Fruit fly (Drosophila melanogaster) whole organism, embryonic: ENCODE data around the gene Smox.

Experiments used
- Abd-B ChIP-seq: fragments of 200-800 bp; sonication (Bioruptor generic); optimal IDR thresholded peaks from 2 replicates; lab custom pipeline; 2018; ENCODE audit warnings: missing biosample characterization, mild to moderate bottlenecking, missing genetic modification characterization, moderate library complexity
- BEAF-32 ChIP-seq: fragments of 200-800 bp; sonication (Bioruptor generic); optimal IDR thresholded peaks from 3 replicates; lab custom pipeline; 2017; ENCODE audit warnings: missing biosample characterization, missing genetic modification characterization, mild to moderate bottlenecking, moderate library complexity, missing genetic modification reagents
- BtbVII ChIP-seq: fragments of 200-800 bp; sonication (Bioruptor generic); optimal IDR thresholded peaks from 3 replicates; lab custom pipeline; 2017; ENCODE audit warnings: missing biosample characterization, mild to moderate bottlenecking, missing genetic modification characterization
- CG10147 ChIP-seq: fragments of 200-800 bp; sonication (Bioruptor generic); optimal IDR thresholded peaks from 2 replicates; lab custom pipeline; 2019; ENCODE audit warnings: missing biosample characterization, mild to moderate bottlenecking, missing genetic modification characterization, moderate library complexity
- CG10267 ChIP-seq: fragments of 200-800 bp; sonication (Bioruptor generic); optimal IDR thresholded peaks from 2 replicates; lab custom pipeline; 2018; ENCODE audit warnings: missing biosample characterization, mild to moderate bottlenecking, missing genetic modification characterization, moderate library complexity
- CG10274 ChIP-seq: fragments of 200-800 bp; sonication (Bioruptor generic); optimal IDR thresholded peaks from 3 replicates; lab custom pipeline; 2017; ENCODE audit warnings: missing biosample characterization, mild to moderate bottlenecking, missing genetic modification characterization
- CG1233 ChIP-seq: fragments of 200-800 bp; sonication (Bioruptor generic); optimal IDR thresholded peaks from 4 replicates; lab custom pipeline; 2018; ENCODE audit warnings: missing biosample characterization, mild to moderate bottlenecking, missing genetic modification characterization
- CG15514 ChIP-seq: fragments of 200-800 bp; sonication (Bioruptor generic); optimal IDR thresholded peaks from 3 replicates; lab custom pipeline; 2017; ENCODE audit warnings: missing biosample characterization, missing genetic modification characterization, mild to moderate bottlenecking, moderate library complexity, missing genetic modification reagents
- CG17568 ChIP-seq: fragments of 200-800 bp; sonication (Bioruptor generic); optimal IDR thresholded peaks from 2 replicates; lab custom pipeline; 2018; ENCODE audit warnings: missing biosample characterization, mild to moderate bottlenecking, missing genetic modification characterization, moderate library complexity
- CG17829 ChIP-seq: fragments of 200-800 bp; optimal IDR thresholded peaks from 2 replicates; lab custom pipeline; 2019; ENCODE audit warnings: missing biosample characterization, mild to moderate bottlenecking, missing genetic modification characterization, moderate library complexity
- CG33213 ChIP-seq: fragments of 200-800 bp; sonication (Bioruptor generic); optimal IDR thresholded peaks from 3 replicates; lab custom pipeline; 2016; ENCODE audit warnings: missing biosample characterization, missing genetic modification characterization
- CG3847 ChIP-seq: fragments of 200-800 bp; sonication (Bioruptor generic); IDR thresholded peaks from 2 replicates; pipeline ENCODE4 v1.3.6; 2022; ENCODE audit warnings: missing biosample characterization, missing genetic modification characterization
- CG5180 ChIP-seq: fragments of 200-800 bp; sonication (Bioruptor generic); optimal IDR thresholded peaks from 3 replicates; lab custom pipeline; 2017; ENCODE audit warnings: missing biosample characterization, missing genetic modification characterization, mild to moderate bottlenecking, moderate library complexity, missing genetic modification reagents
- CG7271 ChIP-seq: fragments of 200-800 bp; sonication (Bioruptor generic); optimal IDR thresholded peaks from 2 replicates; lab custom pipeline; 2018; ENCODE audit warnings: missing biosample characterization, mild to moderate bottlenecking, missing genetic modification characterization, moderate library complexity
- CG7928 ChIP-seq: fragments of 200-800 bp; sonication (Bioruptor generic); optimal IDR thresholded peaks from 2 replicates; lab custom pipeline; 2017; ENCODE audit warnings: missing biosample characterization, mild to moderate bottlenecking, missing genetic modification characterization
- Dref ChIP-seq: fragments of 200-800 bp; sonication (Bioruptor generic); IDR thresholded peaks from 2 replicates; pipeline ENCODE4 v1.3.6; 2022; ENCODE audit warnings: missing biosample characterization, missing genetic modification characterization
- HHEX ChIP-seq: fragments of 200-800 bp; sonication (Bioruptor generic); optimal IDR thresholded peaks from 3 replicates; lab custom pipeline; 2017; ENCODE audit warnings: missing biosample characterization, mild to moderate bottlenecking, missing genetic modification characterization, missing genetic modification reagents
- Lhr ChIP-seq: fragments of 200-800 bp; sonication (Bioruptor generic); optimal IDR thresholded peaks from 3 replicates; lab custom pipeline; 2017; ENCODE audit warnings: mild to moderate bottlenecking, missing biosample characterization, missing genetic modification reagents, missing genetic modification characterization
- Mes4 ChIP-seq: fragments of 200-800 bp; sonication (Bioruptor generic); optimal IDR thresholded peaks from 2 replicates; lab custom pipeline; 2016; ENCODE audit warnings: missing biosample characterization, missing genetic modification characterization
- Myb ChIP-seq: fragments of 200-800 bp; sonication (Bioruptor generic); optimal IDR thresholded peaks from 2 replicates; lab custom pipeline; 2016; ENCODE audit warnings: missing biosample characterization, missing genetic modification characterization
- Nf-YC ChIP-seq: fragments of 200-800 bp; optimal IDR thresholded peaks from 3 replicates; lab custom pipeline; 2019; ENCODE audit warnings: missing biosample characterization, mild to moderate bottlenecking, missing genetic modification characterization, moderate library complexity
- Opbp ChIP-seq: fragments of 200-800 bp; sonication (Bioruptor generic); IDR thresholded peaks from 3 replicates; pipeline ENCODE4 v1.3.6; 2022; ENCODE audit warnings: missing biosample characterization, missing genetic modification characterization; ENCODE audit not compliant: partially characterized antibody
- Sox100B ChIP-seq: fragments of 200-800 bp; sonication (Bioruptor generic); optimal IDR thresholded peaks from 3 replicates; lab custom pipeline; 2018; ENCODE audit warnings: missing biosample characterization, mild to moderate bottlenecking, missing genetic modification characterization
- Sox102F ChIP-seq: fragments of 200-800 bp; sonication (Bioruptor generic); optimal IDR thresholded peaks from 2 replicates; lab custom pipeline; 2018; ENCODE audit warnings: missing biosample characterization, mild to moderate bottlenecking, missing genetic modification characterization, moderate library complexity
- abd-A ChIP-seq: fragments of 200-800 bp; sonication (Bioruptor generic); optimal IDR thresholded peaks from 3 replicates; lab custom pipeline; 2019; ENCODE audit warnings: missing biosample characterization, mild to moderate bottlenecking, missing genetic modification characterization, moderate library complexity
- ci ChIP-seq: fragments of 200-800 bp; sonication (Bioruptor generic); IDR thresholded peaks from 3 replicates; pipeline ENCODE4 v1.3.6; 2022; ENCODE audit warnings: missing biosample characterization, missing genetic modification characterization
- eve ChIP-seq, 2 experiments: fragments of >200 bp; optimal IDR thresholded peaks; 2 replicates each; lab custom pipeline; 2017; ENCODE audit warnings: missing biosample characterization in 2 of 2, missing genetic modification characterization in 2 of 2
- exex ChIP-seq: fragments of 200-800 bp; sonication (Bioruptor generic); optimal IDR thresholded peaks from 4 replicates; lab custom pipeline; 2018; ENCODE audit warnings: missing biosample characterization, mild to moderate bottlenecking, missing genetic modification characterization, moderate library complexity
- eyg ChIP-seq: fragments of 200-800 bp; sonication (Bioruptor generic); optimal IDR thresholded peaks from 3 replicates; lab custom pipeline; 2016; ENCODE audit warnings: missing biosample characterization, missing genetic modification characterization
- fd64A ChIP-seq: fragments of 200-800 bp; sonication (Bioruptor generic); optimal IDR thresholded peaks from 3 replicates; lab custom pipeline; 2018; ENCODE audit warnings: missing biosample characterization, mild to moderate bottlenecking, missing genetic modification characterization
- fd96Cb ChIP-seq: fragments of 200-800 bp; sonication (Bioruptor generic); optimal IDR thresholded peaks from 2 replicates; lab custom pipeline; 2018; ENCODE audit warnings: missing biosample characterization, mild to moderate bottlenecking, missing genetic modification characterization, moderate library complexity
- gfzf ChIP-seq: fragments of 200-800 bp; sonication (Bioruptor generic); optimal IDR thresholded peaks from 2 replicates; lab custom pipeline; 2016; ENCODE audit warnings: missing biosample characterization, mild to moderate bottlenecking, missing genetic modification characterization, moderate library complexity
- hbn ChIP-seq: fragments of 200-800 bp; sonication (Bioruptor generic); IDR thresholded peaks from 2 replicates; pipeline ENCODE4 v1.3.6; 2022; ENCODE audit warnings: missing biosample characterization, missing genetic modification characterization; ENCODE audit not compliant: partially characterized antibody
- insv ChIP-seq, 2 experiments: fragments of 200-800 bp; sonication (Bioruptor generic); optimal IDR thresholded peaks; 3 replicates each; lab custom pipeline; 2016 to 2018; ENCODE audit warnings: missing biosample characterization in 2 of 2, missing genetic modification characterization in 2 of 2
- nmo ChIP-seq: fragments of 200-800 bp; sonication (Bioruptor generic); optimal IDR thresholded peaks from 2 replicates; lab custom pipeline; 2018; ENCODE audit warnings: missing biosample characterization, mild to moderate bottlenecking, missing genetic modification characterization, moderate library complexity
- p53 ChIP-seq: fragments of 200-800 bp; sonication (Bioruptor generic); optimal IDR thresholded peaks from 2 replicates; lab custom pipeline; 2016; ENCODE audit warnings: missing biosample characterization, missing genetic modification characterization
- phol ChIP-seq: fragments of 200-800 bp; sonication (Bioruptor generic); optimal IDR thresholded peaks from 3 replicates; lab custom pipeline; 2018; ENCODE audit warnings: missing biosample characterization, mild to moderate bottlenecking, missing genetic modification characterization, moderate library complexity
- pita ChIP-seq: fragments of 200-800 bp; sonication (Bioruptor generic); optimal IDR thresholded peaks from 2 replicates; lab custom pipeline; 2017; ENCODE audit warnings: missing biosample characterization, mild to moderate bottlenecking, missing genetic modification characterization
- repo ChIP-seq: fragments of 200-800 bp; sonication (Bioruptor generic); optimal IDR thresholded peaks from 2 replicates; lab custom pipeline; 2016; ENCODE audit warnings: missing biosample characterization, missing genetic modification characterization
- sens ChIP-seq: fragments of 200-800 bp; sonication (Bioruptor generic); peaks from one replicate; lab custom pipeline; 2016; ENCODE audit warnings: missing biosample characterization, missing genetic modification characterization
- tll ChIP-seq, 2 experiments: fragments of 200-800 bp in 1 of 2; fragments of >200 bp in 1 of 2; sonication (Bioruptor generic) in 1 of 2; optimal IDR thresholded peaks; 2 replicates each; lab custom pipeline; 2017 to 2019; ENCODE audit warnings: missing biosample characterization in 2 of 2, missing genetic modification characterization in 2 of 2, mild to moderate bottlenecking in 1 of 2, moderate library complexity in 1 of 2
- toy ChIP-seq: fragments of 200-800 bp; sonication (Bioruptor generic); IDR thresholded peaks from 2 replicates; pipeline ENCODE4 v1.3.6; 2022; ENCODE audit warnings: missing biosample characterization, missing genetic modification characterization
- vvl ChIP-seq: fragments of 200-800 bp; sonication (Bioruptor generic); IDR thresholded peaks from 2 replicates; pipeline ENCODE4 v1.3.6; 2022; ENCODE audit warnings: missing biosample characterization, missing genetic modification characterization
- zf30C ChIP-seq: fragments of 200-800 bp; sonication (Bioruptor generic); optimal IDR thresholded peaks from 3 replicates; lab custom pipeline; 2018; ENCODE audit warnings: missing biosample characterization, mild to moderate bottlenecking, missing genetic modification characterization
- zfh1 ChIP-seq: fragments of 200-800 bp; sonication (Bioruptor generic); IDR thresholded peaks from 3 replicates; pipeline ENCODE4 v1.3.6; 2022; ENCODE audit warnings: missing biosample characterization, missing genetic modification characterization
- zfh2 ChIP-seq: fragments of 200-800 bp; sonication (Bioruptor generic); optimal IDR thresholded peaks from 2 replicates; lab custom pipeline; 2016; ENCODE audit warnings: missing biosample characterization, missing genetic modification characterization

Smox gene

dm6 chrX:8100026-8100825 is 41.9 kb downstream of the Smox start (continued):
- TF ChIP-seq fd96Cb (tag; lab: Kevin White, UChicago) (peak; percentile 82), CG7928 (GFP tag; lab: Kevin White, UChicago) (no peak), CG7271 (tag; lab: Kevin White, UChicago) (no peak), CG5180 (GFP tag; lab: Kevin White, UChicago) (peak; percentile 65), exex (tag; lab: Kevin White, UChicago) (peak; percentile 48), abd-A (tag; lab: Kevin White, UChicago) (peak; percentile 61), Sox102F (peak; percentile 89), Abd-B (peak; percentile 46)
- TF ChIP-seq, all 482 proteins: peak for 362

dm6 chrX:8093722-8094177 is 48.3 kb downstream of the Smox start, which contains the start of gene UbcE2H:
Gene UbcE2H (minus strand): TSS chrX:8094064.
- TF ChIP-seq HHEX (GFP tag; lab: Kevin White, UChicago), result peak; percentile 27
- TF ChIP-seq Opbp (GFP tag; lab: Robert Waterston, UW), result peak; percentile 16; the same call in 1 of the 3 replicates
- peak; percentile 91 for TF ChIP-seq CG15514 (GFP tag; lab: Kevin White, UChicago)
- TF ChIP-seq CG5180 (GFP tag; lab: Kevin White, UChicago), result no peak
- peak; percentile 29 for TF ChIP-seq CG1233 (GFP tag; lab: Kevin White, UChicago)
- no peak for TF ChIP-seq toy (GFP tag; lab: Robert Waterston, UW)
- no peak for TF ChIP-seq CG10274 (GFP tag; lab: Kevin White, UChicago)
- TF ChIP-seq tll (GFP tag; optimal IDR thresholded peaks at IDR 0.05; lab: Kevin White, UChicago), result no peak
- TF ChIP-seq fd64A (GFP tag; lab: Kevin White, UChicago), result no peak
- peak; percentile 29 for TF ChIP-seq CG10267 (tag; lab: Kevin White, UChicago)
- no peak for TF ChIP-seq Mes4 (GFP tag; lab: Kevin White, UChicago)
- TF ChIP-seq Sox100B (GFP tag; lab: Kevin White, UChicago), result no peak
- peak; percentile 96 for TF ChIP-seq gfzf (GFP tag; lab: Kevin White, UChicago)
- peak in 1 of 2 experiments; percentile 19 for TF ChIP-seq eve (GFP tag; optimal IDR thresholded peaks at IDR 0.05; lab: Kevin White, UChicago)
- TF ChIP-seq zfh1, result no peak
- TF ChIP-seq pita (GFP tag; lab: Kevin White, UChicago), result peak; percentile 70
- no peak for TF ChIP-seq p53
- TF ChIP-seq BtbVII, result peak; percentile 6
- TF ChIP-seq nmo, result peak; percentile 1
- peak; percentile 98 for TF ChIP-seq Myb (GFP tag; lab: Kevin White, UChicago)
- TF ChIP-seq eyg (GFP tag; lab: Kevin White, UChicago), result no peak
- no peak for TF ChIP-seq repo (GFP tag; lab: Kevin White, UChicago)
- TF ChIP-seq BEAF-32, result peak; percentile 49
- TF ChIP-seq hbn, result no peak
- TF ChIP-seq Nf-YC (tag; lab: Kevin White, UChicago), result no peak
- peak; percentile 37; the same call in 1 of the 2 replicates for TF ChIP-seq CG3847 (GFP tag; lab: Robert Waterston, UW)
- TF ChIP-seq Lhr, result peak; percentile 72
- TF ChIP-seq Dref (GFP tag; lab: Robert Waterston, UW), result peak; percentile 46; the same call in 1 of the 2 replicates
- peak; percentile 65 for TF ChIP-seq sens (GFP tag; lab: Kevin White, UChicago)
- TF ChIP-seq vvl, result peak; percentile 77
- TF ChIP-seq ci (GFP tag; lab: Robert Waterston, UW), result 0 out of 3 replicates have a peak, but pooled peaks have one; percentile 25
- peak; percentile 5 for TF ChIP-seq CG17829 (tag; lab: Kevin White, UChicago)
- no peak for TF ChIP-seq zfh2
- TF ChIP-seq CG10147 (GFP tag; lab: Kevin White, UChicago), result no peak
- peak; percentile 14 for TF ChIP-seq CG17568 (GFP tag; lab: Kevin White, UChicago)
- peak; percentile 33 for TF ChIP-seq phol (tag; lab: Kevin White, UChicago)
- peak; percentile 47 for TF ChIP-seq CG33213 (GFP tag; lab: Kevin White, UChicago)
- TF ChIP-seq zf30C (GFP tag; lab: Kevin White, UChicago), result peak; percentile 27
- peak in 1 of 2 experiments; percentile 7 for TF ChIP-seq insv (GFP tag; optimal IDR thresholded peaks at IDR 0.05; lab: Kevin White, UChicago)
